Fruit fly (Drosophila melanogaster) whole organism, wandering third instar larva: ENCODE results near the gene fy.
A peak's percentile ranks its signal among the peaks of the same experiment; 100 is the strongest.

ENCODE experiments used
- CG32264 ChIP-seq: fragments of 200-800 bp; sonication (Bioruptor generic); optimal IDR thresholded peaks from 2 replicates; lab custom pipeline; 2016; ENCODE audit warnings: missing biosample characterization, missing genetic modification characterization
- CG9705 ChIP-seq: fragments of 200-800 bp; sonication (Bioruptor generic); optimal IDR thresholded peaks from 2 replicates; lab custom pipeline; 2018; ENCODE audit warnings: missing biosample characterization, mild to moderate bottlenecking, missing genetic modification characterization
- CrebA ChIP-seq: fragments of 200-800 bp; sonication (Bioruptor generic); optimal IDR thresholded peaks from 2 replicates; lab custom pipeline; 2016; ENCODE audit warnings: missing biosample characterization, mild to moderate bottlenecking, missing genetic modification characterization, borderline replicate concordance
- Dfd ChIP-seq: fragments of >200 bp; optimal IDR thresholded peaks from 2 replicates; lab custom pipeline; 2017; ENCODE audit warnings: missing biosample characterization, missing genetic modification characterization
- Dif ChIP-seq: fragments of 200-275, 200-300 bp; sonication (Bioruptor generic); optimal IDR thresholded peaks from 2 replicates; lab custom pipeline; 2018; ENCODE audit warnings: missing biosample characterization, missing genetic modification characterization; ENCODE audit not compliant: partially characterized antibody
- HLH106 ChIP-seq: fragments of 200-800 bp; optimal IDR thresholded peaks from 3 replicates; lab custom pipeline; 2019; ENCODE audit warnings: missing biosample characterization, mild to moderate bottlenecking, missing genetic modification characterization, moderate library complexity
- Hnf4 ChIP-seq: fragments of 200-800 bp; sonication (Bioruptor generic); optimal IDR thresholded peaks from 2 replicates; lab custom pipeline; 2016; ENCODE audit warnings: missing biosample characterization, mild to moderate bottlenecking, missing genetic modification characterization
- Hr78 ChIP-seq: fragments of >200 bp; optimal IDR thresholded peaks from 2 replicates; lab custom pipeline; 2017; ENCODE audit warnings: missing biosample characterization, missing genetic modification characterization
- Hr83 ChIP-seq: fragments of 200-300 bp; sonication (Bioruptor generic); optimal IDR thresholded peaks from 2 replicates; lab custom pipeline; 2016; ENCODE audit warnings: missing biosample characterization, mild to moderate bottlenecking, missing genetic modification characterization, moderate library complexity; ENCODE audit not compliant: poor library complexity, severe bottlenecking
- Jra ChIP-seq: sonication (Bioruptor generic); optimal IDR thresholded peaks from 2 replicates; lab custom pipeline; 2016; ENCODE audit warnings: missing biosample characterization, missing genetic modification characterization
- OdsH ChIP-seq: fragments of 200-800 bp; sonication (Bioruptor generic); optimal IDR thresholded peaks from 2 replicates; lab custom pipeline; 2016; ENCODE audit warnings: missing biosample characterization, mild to moderate bottlenecking, missing genetic modification characterization
- Rel ChIP-seq, 2 experiments: fragments of 200-800 bp; sonication (Bioruptor generic) in 1 of 2; optimal IDR thresholded peaks; 2 replicates in 1 of 2; 3 replicates in 1 of 2; lab custom pipeline; 2016 to 2019; ENCODE audit warnings: mild to moderate bottlenecking in 2 of 2, missing biosample characterization in 2 of 2, missing genetic modification characterization in 2 of 2, moderate library complexity in 1 of 2
- Sp1 ChIP-seq: fragments of 200-800 bp; sonication (Bioruptor generic); optimal IDR thresholded peaks from 3 replicates; lab custom pipeline; 2019; ENCODE audit warnings: missing biosample characterization, mild to moderate bottlenecking, missing genetic modification characterization, moderate library complexity
- Vsx2 ChIP-seq: fragments of 200-300, 225-300 bp; sonication (Bioruptor generic); optimal IDR thresholded peaks from 2 replicates; lab custom pipeline; 2018; ENCODE audit warnings: missing biosample characterization, missing genetic modification characterization; ENCODE audit not compliant: partially characterized antibody
- brk ChIP-seq: fragments of 200-800 bp; sonication (Bioruptor generic); optimal IDR thresholded peaks from 2 replicates; lab custom pipeline; 2016; ENCODE audit warnings: missing biosample characterization, mild to moderate bottlenecking, missing genetic modification characterization
- dl ChIP-seq, 2 experiments: fragments of 175-275, 200-275 bp in 1 of 2; fragments of 200-275 bp in 1 of 2; sonication (Bioruptor generic); optimal IDR thresholded peaks; lab custom pipeline; 2018; ENCODE audit warnings: mild to moderate bottlenecking in 2 of 2, missing biosample characterization in 2 of 2, missing genetic modification characterization in 2 of 2, moderate library complexity in 2 of 2; ENCODE audit not compliant: partially characterized antibody in 2 of 2, insufficient read depth in 1 of 2
- dmrt93B ChIP-seq: fragments of 200-800 bp; sonication (Bioruptor generic); optimal IDR thresholded peaks from 2 replicates; lab custom pipeline; 2018; ENCODE audit warnings: missing biosample characterization, mild to moderate bottlenecking, missing genetic modification characterization
- ey ChIP-seq: fragments of 200-800 bp; sonication (Bioruptor generic); optimal IDR thresholded peaks from 2 replicates; lab custom pipeline; 2016; ENCODE audit warnings: missing biosample characterization, missing genetic modification characterization
- foxo ChIP-seq, 2 experiments: fragments of 200-800 bp; sonication (Bioruptor generic); optimal IDR thresholded peaks; 2 replicates in 1 of 2; 3 replicates in 1 of 2; lab custom pipeline; 2016 to 2017; ENCODE audit warnings: missing biosample characterization in 2 of 2, missing genetic modification characterization in 2 of 2
- h ChIP-seq: fragments of 200-800 bp; sonication (Bioruptor generic); optimal IDR thresholded peaks from 3 replicates; lab custom pipeline; 2016; ENCODE audit warnings: missing biosample characterization, mild to moderate bottlenecking, missing genetic modification characterization
- lola ChIP-seq: fragments of >200 bp; optimal IDR thresholded peaks from 2 replicates; lab custom pipeline; 2017; ENCODE audit warnings: missing biosample characterization, missing genetic modification characterization
- pan ChIP-seq: fragments of >200 bp; optimal IDR thresholded peaks from 2 replicates; lab custom pipeline; 2017
- psq ChIP-seq: fragments of 200-800 bp; sonication (Bioruptor generic); optimal IDR thresholded peaks from 3 replicates; lab custom pipeline; 2017; ENCODE audit warnings: missing biosample characterization, mild to moderate bottlenecking, missing genetic modification characterization, moderate library complexity
- rgr ChIP-seq: fragments of 200-800 bp; sonication (Bioruptor generic); optimal IDR thresholded peaks from 3 replicates; lab custom pipeline; 2016; ENCODE audit warnings: missing biosample characterization, mild to moderate bottlenecking, missing genetic modification characterization
- sv ChIP-seq: fragments of 200-800 bp; sonication (Bioruptor generic); optimal IDR thresholded peaks from 3 replicates; lab custom pipeline; 2016; ENCODE audit warnings: missing biosample characterization, missing genetic modification characterization
- woc ChIP-seq: sonication (Bioruptor generic); optimal IDR thresholded peaks from 2 replicates; lab custom pipeline; 2016; ENCODE audit warnings: missing biosample characterization, mild to moderate bottlenecking, missing genetic modification characterization

fy gene

DNA sequence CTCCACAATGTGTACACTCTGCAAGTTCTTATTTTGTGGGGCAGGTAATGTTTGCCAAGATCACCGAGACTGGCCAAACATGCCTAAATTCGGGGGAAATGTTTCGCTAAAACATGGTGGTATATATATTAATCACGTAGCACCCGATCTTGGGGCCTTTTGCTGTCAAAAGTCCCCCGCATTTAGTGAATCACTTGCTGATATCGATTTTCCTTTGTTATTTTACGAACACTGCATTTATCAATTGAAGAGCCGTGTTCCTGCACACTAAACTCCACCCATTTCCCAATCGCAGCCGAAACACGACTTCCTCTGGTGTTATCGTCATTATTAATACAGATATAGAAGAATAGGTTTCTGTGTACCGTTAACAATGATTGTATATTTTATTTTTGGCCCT is 18.6 kb upstream of the fy start:
- no peak for TF ChIP-seq OdsH (GFP tag; lab: Kevin White, UChicago)
- no peak for TF ChIP-seq Rel (GFP tag; optimal IDR thresholded peaks at IDR 0.05; lab: Kevin White, UChicago)
- TF ChIP-seq Rel (tag; optimal IDR thresholded peaks at IDR 0.05; lab: Kevin White, UChicago): peak; percentile 92
- no peak for TF ChIP-seq h (GFP tag; lab: Kevin White, UChicago)
- no peak for TF ChIP-seq sv

DNA sequence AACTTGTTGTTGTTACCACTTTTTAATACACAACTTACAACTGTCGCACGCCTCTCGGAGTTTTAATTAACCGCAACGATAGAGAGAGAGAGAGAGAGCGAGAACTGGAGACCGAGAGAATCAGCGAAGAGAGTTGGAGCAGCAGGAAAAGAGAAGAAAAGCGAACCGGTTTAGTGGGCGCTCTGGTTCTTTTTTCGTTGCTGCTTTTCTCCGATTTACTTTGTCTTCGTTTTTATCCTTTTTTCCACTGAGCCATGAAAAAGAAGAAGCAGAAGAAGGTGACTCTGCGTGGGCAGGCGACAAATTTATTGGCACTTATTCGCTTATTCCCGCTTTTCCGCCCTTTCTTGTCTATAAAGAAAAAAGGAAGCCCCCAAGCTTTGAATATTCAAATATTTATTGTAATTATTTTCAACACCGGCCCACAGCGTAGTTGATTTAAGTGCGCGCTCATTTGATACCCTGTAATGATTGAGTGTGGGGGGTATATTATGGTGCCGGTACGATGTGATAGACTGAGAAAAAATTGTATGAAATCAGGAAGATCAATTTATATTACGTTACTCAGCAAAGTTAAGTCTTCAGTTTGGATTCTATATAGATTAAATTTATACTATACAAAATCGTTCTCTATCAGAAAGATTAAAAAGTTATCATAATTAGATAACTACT is 17.3 kb upstream of the fy start:
- TF ChIP-seq brk (GFP tag; lab: Kevin White, UChicago): no peak
- peak; percentile 59 for TF ChIP-seq psq (GFP tag; lab: Kevin White, UChicago)
- TF ChIP-seq dl (GFP tag; optimal IDR thresholded peaks at IDR 0.05; lab: Kevin White, UChicago; ENCODE audit: insufficient read depth in 1 of 2, partially characterized antibody in 2 of 2): peak; percentile 31 to 83
- peak; percentile 76 for TF ChIP-seq Dif (GFP tag; lab: Kevin White, UChicago)
- TF ChIP-seq Jra: no peak
- TF ChIP-seq Rel (GFP tag; optimal IDR thresholded peaks at IDR 0.05; lab: Kevin White, UChicago): no peak
- TF ChIP-seq Rel (tag; optimal IDR thresholded peaks at IDR 0.05; lab: Kevin White, UChicago): no peak
- peak; percentile 76 for TF ChIP-seq Vsx2 (GFP tag; lab: Kevin White, UChicago)

DNA sequence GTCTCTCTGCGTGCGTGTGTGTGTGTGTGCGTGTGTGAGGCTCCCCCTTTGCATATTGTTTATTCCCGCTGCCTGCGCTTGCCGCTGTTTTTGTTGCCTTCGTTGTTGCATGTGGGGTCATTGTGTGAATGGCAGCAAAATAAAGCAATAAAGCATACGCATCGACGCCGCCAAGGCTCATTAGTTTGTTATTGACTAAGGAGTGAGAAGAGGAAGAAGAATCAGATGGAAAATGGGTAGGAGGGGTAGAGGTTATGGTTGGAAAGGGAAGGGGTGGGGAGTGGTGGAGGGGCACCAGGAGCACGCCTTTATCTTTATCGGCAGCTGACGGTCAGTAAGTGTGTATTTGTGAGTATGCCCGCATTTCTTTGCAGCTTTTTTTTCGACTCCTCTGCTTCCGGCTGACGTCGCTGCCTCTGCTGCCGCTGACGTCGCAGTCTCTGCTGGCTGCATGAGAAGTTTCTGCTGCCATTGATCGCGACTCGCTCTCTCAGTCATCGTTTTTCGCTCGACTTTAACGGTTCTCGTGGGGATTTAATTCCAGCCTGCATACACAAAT is 16.4 kb upstream of the fy start:
- TF ChIP-seq Sp1 (GFP tag; lab: Kevin White, UChicago) (peak; percentile 27), Hr78 (GFP tag; lab: Kevin White, UChicago) (no peak), Dfd (GFP tag; lab: Kevin White, UChicago) (peak; percentile 21), Vsx2 (GFP tag; lab: Kevin White, UChicago) (no peak), lola (no peak), psq (GFP tag; lab: Kevin White, UChicago) (peak; percentile 85), rgr (GFP tag; lab: Kevin White, UChicago) (no peak), dl (GFP tag; optimal IDR thresholded peaks at IDR 0.05; lab: Kevin White, UChicago; ENCODE audit: insufficient read depth in 1 of 2, partially characterized antibody in 2 of 2) (peak in 1 of 2 experiments; percentile 24), Rel (GFP tag; optimal IDR thresholded peaks at IDR 0.05; lab: Kevin White, UChicago) (no peak), Rel (tag; optimal IDR thresholded peaks at IDR 0.05; lab: Kevin White, UChicago) (peak; percentile 89)

DNA sequence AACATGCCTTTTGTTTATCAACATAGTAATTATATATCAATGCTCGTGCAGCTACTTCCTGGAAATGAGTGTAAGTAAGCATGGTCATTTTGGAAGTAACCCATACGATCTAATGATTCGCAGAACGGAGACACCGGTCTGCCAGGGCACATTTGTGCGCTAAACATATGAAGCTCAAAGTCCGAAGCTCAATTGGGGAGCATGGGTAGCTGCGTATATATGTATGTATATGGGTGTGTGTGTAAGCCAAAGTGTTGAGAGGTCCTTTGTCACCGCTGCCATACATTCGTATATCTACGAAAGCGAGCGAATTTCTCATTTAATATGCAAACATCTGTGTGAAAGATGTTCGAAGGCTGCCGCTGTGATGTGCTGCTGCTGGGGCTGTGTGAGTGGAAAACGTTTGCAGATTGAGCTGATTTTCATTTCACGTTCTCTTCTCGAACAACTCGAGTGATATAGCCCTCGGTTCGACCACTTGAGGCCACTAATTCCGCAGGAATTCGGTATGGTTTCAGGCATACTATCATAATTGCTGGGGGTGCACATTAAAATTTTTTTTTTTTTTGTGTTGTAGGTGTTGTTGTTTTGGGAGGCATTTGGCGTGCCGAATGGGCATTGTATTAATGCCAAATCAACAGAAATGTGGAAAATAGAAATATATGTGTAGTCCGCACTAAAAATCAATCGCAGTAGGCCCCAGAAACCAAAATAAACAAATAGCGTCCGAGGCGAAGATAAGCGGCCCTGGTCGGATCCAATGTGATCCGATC is 15.2 kb upstream of the fy start:
- TF ChIP-seq CrebA (GFP tag; lab: Kevin White, UChicago) (no peak), dmrt93B (GFP tag; lab: Kevin White, UChicago) (no peak), Vsx2 (GFP tag; lab: Kevin White, UChicago) (no peak), foxo (GFP tag; optimal IDR thresholded peaks at IDR 0.05; lab: Kevin White, UChicago) (no peak), Hnf4 (GFP tag; lab: Kevin White, UChicago) (no peak), Hr83 (GFP tag; lab: Kevin White, UChicago) (no peak), OdsH (GFP tag; lab: Kevin White, UChicago) (no peak), CG32264 (GFP tag; lab: Kevin White, UChicago) (no peak)

DNA sequence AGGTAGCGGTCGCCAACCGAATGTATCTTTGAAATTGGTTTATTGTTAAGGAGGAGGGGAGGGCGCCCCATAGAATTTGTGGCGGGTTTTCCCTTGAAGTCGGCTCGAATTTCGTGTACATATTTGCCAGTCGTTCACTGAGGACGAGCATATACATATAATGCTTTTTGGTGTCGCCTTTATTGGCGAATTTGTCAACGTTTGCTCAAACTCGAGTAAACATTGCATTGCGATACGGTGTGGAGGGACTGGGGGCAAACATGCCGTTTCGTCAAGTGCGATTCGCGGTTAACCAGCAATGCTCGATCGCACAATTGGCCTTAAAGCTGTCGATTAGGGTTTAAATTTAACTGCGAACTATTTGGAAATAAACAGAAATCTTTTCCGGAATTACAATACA is 14.5 kb upstream of the fy start:
- TF ChIP-seq rgr (GFP tag; lab: Kevin White, UChicago): peak; percentile 26
- peak; percentile 6 for TF ChIP-seq Hnf4 (GFP tag; lab: Kevin White, UChicago)
- no peak for TF ChIP-seq Vsx2 (GFP tag; lab: Kevin White, UChicago)
- TF ChIP-seq Rel (GFP tag; optimal IDR thresholded peaks at IDR 0.05; lab: Kevin White, UChicago): no peak
- peak; percentile 48 for TF ChIP-seq Rel (tag; optimal IDR thresholded peaks at IDR 0.05; lab: Kevin White, UChicago)
- TF ChIP-seq ey (GFP tag; lab: Kevin White, UChicago): no peak
- TF ChIP-seq pan (lab: Kevin White, UChicago): no peak
- peak; percentile 21 for TF ChIP-seq Sp1 (GFP tag; lab: Kevin White, UChicago)
- peak; percentile 41 for TF ChIP-seq OdsH (GFP tag; lab: Kevin White, UChicago)
- TF ChIP-seq Hr83 (GFP tag; lab: Kevin White, UChicago): peak; percentile 11
- TF ChIP-seq woc (GFP tag; lab: Kevin White, UChicago): no peak
- no peak for TF ChIP-seq Dfd (GFP tag; lab: Kevin White, UChicago)
- no peak for TF ChIP-seq CG9705 (GFP tag; lab: Kevin White, UChicago)
- peak in 1 of 2 experiments; percentile 5 for TF ChIP-seq foxo (GFP tag; optimal IDR thresholded peaks at IDR 0.05; lab: Kevin White, UChicago)
- TF ChIP-seq HLH106 (tag; lab: Kevin White, UChicago): peak; percentile 5
- TF ChIP-seq h (GFP tag; lab: Kevin White, UChicago): peak; percentile 12
- no peak for TF ChIP-seq Dif (GFP tag; lab: Kevin White, UChicago)
